Worm (Caenorhabditis elegans): ENCODE data around the gene F11D5.5.

F11D5.5 gene

ce11 chrX:3290147-3290546 lies 11.7 kb upstream of the F11D5.5 start:
- TF ChIP-seq madf-3 (GFP tag; IDR thresholded peaks at IDR 0.05): no peak
- no peak for TF ChIP-seq pbrm-1 (GFP tag; IDR thresholded peaks at IDR 0.05)
- no peak for TF ChIP-seq cebp-2 (GFP tag; IDR thresholded peaks at IDR 0.05)
- TF ChIP-seq B0336.3 (GFP tag; IDR thresholded peaks at IDR 0.05): peak; percentile 70; the same call in 1 of the 2 replicates
- no peak for TF ChIP-seq egl-18 (GFP tag; IDR thresholded peaks at IDR 0.05)
- peak; percentile 36 to 39 for TF ChIP-seq let-607 (tag; optimal IDR thresholded peaks at IDR 0.05)
- no peak for TF ChIP-seq B0019.2 (GFP tag; conservative IDR thresholded peaks at IDR 0.05)
- peak; percentile 33 for TF ChIP-seq madf-10 (tag; optimal IDR thresholded peaks at IDR 0.05)
- peak; percentile 74 for TF ChIP-seq F22D6.2 (tag; optimal IDR thresholded peaks at IDR 0.05)
- no peak for TF ChIP-seq ceh-100 (GFP tag; IDR thresholded peaks at IDR 0.05)
- TF ChIP-seq F57C9.4 (tag; optimal IDR thresholded peaks at IDR 0.05): no peak
- no peak for TF ChIP-seq dpff-1 (tag; optimal IDR thresholded peaks at IDR 0.05)
- no peak for TF ChIP-seq hlh-12 (tag; optimal IDR thresholded peaks at IDR 0.05)
- TF ChIP-seq T07F8.4 (tag; optimal IDR thresholded peaks at IDR 0.05): no peak
- TF ChIP-seq tlf-1 (GFP tag; optimal IDR thresholded peaks at IDR 0.05): peak; percentile 41
- peak; percentile 88 for TF ChIP-seq ztf-22 (GFP tag; optimal IDR thresholded peaks at IDR 0.05)
- no peak for TF ChIP-seq snpc-1.3 (tag; optimal IDR thresholded peaks at IDR 0.05; ENCODE audit: insufficient read depth)
- 0 out of 2 replicates have a peak, but pooled peaks have one; percentile 59 for TF ChIP-seq nfyb-1 (GFP tag; IDR thresholded peaks at IDR 0.05)
- TF ChIP-seq ets-4 (GFP tag; optimal IDR thresholded peaks at IDR 0.05): peak; percentile 66
- 0 out of 2 replicates have a peak, but pooled peaks have one; percentile 30 for TF ChIP-seq egl-44 (GFP tag; IDR thresholded peaks at IDR 0.05)
- peak; percentile 93 for TF ChIP-seq atf-7 (tag; optimal IDR thresholded peaks at IDR 0.05)
- TF ChIP-seq ama-1 (optimal IDR thresholded peaks at IDR 0.05): no peak
- no peak for TF ChIP-seq ama-1 (GFP tag; optimal IDR thresholded peaks at IDR 0.05)
- no peak for TF ChIP-seq Y95B8A.8 (GFP tag; IDR thresholded peaks at IDR 0.05)
- TF ChIP-seq tbp1 (GFP tag; optimal IDR thresholded peaks at IDR 0.05): peak; percentile 54
- peak; percentile 99 for TF ChIP-seq nhr-80 (tag; optimal IDR thresholded peaks at IDR 0.05)
- no peak for TF ChIP-seq Y53F4B.3 (GFP tag; IDR thresholded peaks at IDR 0.05)
- peak; percentile 31 for TF ChIP-seq unc-62 (GFP tag; optimal IDR thresholded peaks at IDR 0.05)
- TF ChIP-seq nhr-90 (tag; optimal IDR thresholded peaks at IDR 0.05): peak; percentile 48
- TF ChIP-seq zfh-2 (GFP tag; conservative IDR thresholded peaks at IDR 0.05): no peak
- no peak for TF ChIP-seq ceh-91 (GFP tag; IDR thresholded peaks at IDR 0.05)
- TF ChIP-seq madf-8 (GFP tag; conservative IDR thresholded peaks at IDR 0.05): no peak
- peak; percentile 37 for TF ChIP-seq pha-4 (tag; optimal IDR thresholded peaks at IDR 0.05)

DNA sequence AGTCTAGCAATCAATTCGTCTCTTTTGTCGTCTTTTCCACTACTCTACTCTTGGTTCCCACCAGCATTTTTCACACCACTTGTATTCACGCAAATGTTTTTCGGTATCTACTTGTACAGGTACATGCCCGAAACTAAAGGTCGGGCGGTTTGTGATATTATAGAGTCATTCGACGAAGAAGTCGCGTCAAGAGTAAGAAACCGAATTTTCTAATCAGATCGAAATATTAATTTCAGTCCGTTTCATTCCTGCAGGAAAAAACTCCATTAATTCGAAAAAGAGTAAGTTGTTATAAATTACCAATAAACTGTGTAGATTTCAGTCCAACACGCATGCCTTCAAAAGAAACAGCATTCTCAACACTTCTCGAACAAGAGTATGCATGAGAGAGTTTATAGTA lies 9.9 kb upstream of the F11D5.5 start:
- no peak for TF ChIP-seq dox-1 (GFP tag; IDR thresholded peaks at IDR 0.05)

DNA sequence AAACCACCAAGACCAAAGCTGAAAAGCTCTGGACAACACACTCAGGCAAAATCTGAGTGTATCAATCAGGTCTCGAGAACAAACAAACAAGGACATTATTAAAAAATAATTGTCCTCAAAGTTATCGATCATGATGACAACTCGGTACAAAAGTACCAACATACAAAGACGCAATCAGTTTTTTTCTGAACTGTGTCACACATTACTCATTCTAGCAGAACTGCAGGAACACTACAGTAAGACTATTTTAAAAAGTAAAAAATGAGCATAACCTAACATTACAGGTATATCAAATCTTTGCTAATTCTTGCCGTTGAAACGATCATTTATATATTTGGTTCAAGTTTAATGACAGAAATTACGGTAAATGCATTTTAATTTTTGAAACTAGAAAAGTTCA lies 5.7 kb upstream of the F11D5.5 start, which contains the start of gene K09C4.2:
K09C4.2 (plus strand) TSS at position 301 of the 400 bp plus-strand sequence.
- TF ChIP-seq F33H1.4 (GFP tag; IDR thresholded peaks at IDR 0.05) (no peak), nhr-120 (GFP tag; IDR thresholded peaks at IDR 0.05) (no peak), akir-1 (GFP tag; optimal IDR thresholded peaks at IDR 0.05) (no peak), him-1 (tag; optimal IDR thresholded peaks at IDR 0.05) (no peak), nhr-27 (tag; optimal IDR thresholded peaks at IDR 0.05) (no peak), madf-10 (tag; optimal IDR thresholded peaks at IDR 0.05) (no peak), aptf-3 (GFP tag; IDR thresholded peaks at IDR 0.05) (no peak), C06A6.2 (GFP tag; conservative IDR thresholded peaks at IDR 0.05) (no peak), lin-26 (GFP tag; IDR thresholded peaks at IDR 0.05) (no peak), chd-7 (tag; optimal IDR thresholded peaks at IDR 0.05) (no peak), sea-2 (GFP tag; IDR thresholded peaks at IDR 0.05) (no peak), D2030.7 (GFP tag; IDR thresholded peaks at IDR 0.05) (no peak), dox-1 (GFP tag; IDR thresholded peaks at IDR 0.05) (no peak), lag-1 (GFP tag; IDR thresholded peaks at IDR 0.05) (no peak), hsf-1 (GFP tag; IDR thresholded peaks at IDR 0.05) (no peak), mes-4 (tag; optimal IDR thresholded peaks at IDR 0.05) (no peak), K12H6.12 (tag; optimal IDR thresholded peaks at IDR 0.05) (no peak)

All from whole organism, young adult.